Fruit fly (Drosophila melanogaster) whole organism, embryonic: Measurements from ENCODE around the gene sud1.

Experiments used
- CG10267 ChIP-seq: fragments of 200-800 bp; sonication (Bioruptor generic); optimal IDR thresholded peaks from 2 replicates; lab custom pipeline; 2018; ENCODE audit warnings: missing biosample characterization, mild to moderate bottlenecking, missing genetic modification characterization, moderate library complexity
- CG11093 ChIP-seq: fragments of 200-800 bp; sonication (Bioruptor generic); IDR thresholded peaks from 3 replicates; pipeline ENCODE4 v1.3.6; 2022; ENCODE audit warnings: missing biosample characterization, missing genetic modification characterization
- CG12104 ChIP-seq: fragments of 200-800 bp; sonication (Bioruptor generic); optimal IDR thresholded peaks from 3 replicates; lab custom pipeline; 2016; ENCODE audit warnings: missing biosample characterization, missing genetic modification characterization
- CG12659 ChIP-seq: fragments of 200-800 bp; sonication (Bioruptor generic); optimal IDR thresholded peaks from 3 replicates; lab custom pipeline; 2017; ENCODE audit warnings: mild to moderate bottlenecking, missing biosample characterization, missing genetic modification reagents, missing genetic modification characterization
- CG13424 ChIP-seq: fragments of 200-800 bp; sonication (Bioruptor generic); optimal IDR thresholded peaks from 2 replicates; lab custom pipeline; 2019; ENCODE audit warnings: missing biosample characterization, mild to moderate bottlenecking, missing genetic modification characterization, moderate library complexity
- CG13775 ChIP-seq: fragments of 200-800 bp; sonication (Bioruptor generic); optimal IDR thresholded peaks from 3 replicates; lab custom pipeline; 2017; ENCODE audit warnings: missing biosample characterization, mild to moderate bottlenecking, missing genetic modification characterization
- CG14710 ChIP-seq: fragments of 200-800 bp; sonication (Bioruptor generic); optimal IDR thresholded peaks from 3 replicates; lab custom pipeline; 2019; ENCODE audit warnings: missing biosample characterization, mild to moderate bottlenecking, missing genetic modification characterization, moderate library complexity
- CG15514 ChIP-seq: fragments of 200-800 bp; sonication (Bioruptor generic); optimal IDR thresholded peaks from 3 replicates; lab custom pipeline; 2017; ENCODE audit warnings: missing biosample characterization, missing genetic modification characterization, mild to moderate bottlenecking, moderate library complexity, missing genetic modification reagents
- CG1603 ChIP-seq: fragments of 200-800 bp; sonication (Bioruptor generic); optimal IDR thresholded peaks from 2 replicates; lab custom pipeline; 2019; ENCODE audit warnings: missing biosample characterization, mild to moderate bottlenecking, missing genetic modification characterization, moderate library complexity
- CG17829 ChIP-seq: fragments of 200-800 bp; optimal IDR thresholded peaks from 2 replicates; lab custom pipeline; 2019; ENCODE audit warnings: missing biosample characterization, mild to moderate bottlenecking, missing genetic modification characterization, moderate library complexity
- CG30020 ChIP-seq: fragments of 200-800 bp; optimal IDR thresholded peaks from 2 replicates; lab custom pipeline; 2019; ENCODE audit warnings: missing biosample characterization, mild to moderate bottlenecking, missing genetic modification characterization, moderate library complexity
- CG32767 ChIP-seq: fragments of 200-800 bp; sonication (Bioruptor generic); IDR thresholded peaks from 2 replicates; pipeline ENCODE4 v1.3.6; 2022; ENCODE audit warnings: missing biosample characterization, missing genetic modification characterization
- CG3281 ChIP-seq: fragments of 200-800 bp; sonication (Bioruptor generic); optimal IDR thresholded peaks from 3 replicates; lab custom pipeline; 2017; ENCODE audit warnings: missing biosample characterization, mild to moderate bottlenecking, missing genetic modification characterization
- CG4854 ChIP-seq: fragments of 200-800 bp; sonication (Bioruptor generic); optimal IDR thresholded peaks from 2 replicates; lab custom pipeline; 2016; ENCODE audit warnings: missing biosample characterization, missing genetic modification characterization, inconsistent platforms
- CG7839 ChIP-seq: fragments of 200-800 bp; sonication (Bioruptor generic); optimal IDR thresholded peaks from 3 replicates; lab custom pipeline; 2018; ENCODE audit warnings: missing biosample characterization, mild to moderate bottlenecking, missing genetic modification characterization, moderate library complexity
- CG9215 ChIP-seq: fragments of 200-800 bp; sonication (Bioruptor generic); IDR thresholded peaks from 2 replicates; pipeline ENCODE4 v1.3.6; 2022; ENCODE audit warnings: missing biosample characterization, missing genetic modification characterization
- CG9727 ChIP-seq: fragments of 200-800 bp; sonication (Bioruptor generic); optimal IDR thresholded peaks from 3 replicates; lab custom pipeline; 2017; ENCODE audit warnings: missing biosample characterization, mild to moderate bottlenecking, missing genetic modification characterization
- Dek ChIP-seq: fragments of 200-800 bp; sonication (Bioruptor generic); optimal IDR thresholded peaks from 3 replicates; lab custom pipeline; 2019; ENCODE audit warnings: missing biosample characterization, mild to moderate bottlenecking, missing genetic modification characterization, moderate library complexity
- Dp ChIP-seq: fragments of 200-800 bp; sonication (Bioruptor generic); optimal IDR thresholded peaks from 2 replicates; lab custom pipeline; 2018; ENCODE audit warnings: missing biosample characterization, mild to moderate bottlenecking, missing genetic modification characterization, moderate library complexity
- E2f2 ChIP-seq: fragments of 200-800 bp; sonication (Bioruptor generic); IDR thresholded peaks from 2 replicates; pipeline ENCODE4 v1.3.6; 2022; ENCODE audit warnings: missing biosample characterization, missing genetic modification characterization
- Elba2 ChIP-seq: fragments of 200-800 bp; sonication (Bioruptor generic); optimal IDR thresholded peaks from 3 replicates; lab custom pipeline; 2016; ENCODE audit warnings: missing biosample characterization, missing genetic modification characterization
- Ets65A ChIP-seq: fragments of 200-800 bp; sonication (Bioruptor generic); peaks from one replicate; lab custom pipeline; 2016; ENCODE audit warnings: missing biosample characterization, missing genetic modification characterization
- Ets97D ChIP-seq: fragments of 200-800 bp; sonication (Bioruptor generic); optimal IDR thresholded peaks from 3 replicates; lab custom pipeline; 2016; ENCODE audit warnings: missing biosample characterization, missing genetic modification characterization
- HHEX ChIP-seq: fragments of 200-800 bp; sonication (Bioruptor generic); optimal IDR thresholded peaks from 3 replicates; lab custom pipeline; 2017; ENCODE audit warnings: missing biosample characterization, mild to moderate bottlenecking, missing genetic modification characterization, missing genetic modification reagents
- HLHmδ ChIP-seq: fragments of 200-800 bp; sonication (Bioruptor generic); optimal IDR thresholded peaks from 2 replicates; lab custom pipeline; 2018; ENCODE audit warnings: missing biosample characterization, mild to moderate bottlenecking, missing genetic modification characterization, moderate library complexity
- Kr ChIP-seq: fragments of 200-800 bp; sonication (Bioruptor generic); optimal IDR thresholded peaks from 2 replicates; lab custom pipeline; 2017; ENCODE audit warnings: missing biosample characterization, mild to moderate bottlenecking, missing genetic modification characterization
- MBD-R2 ChIP-seq: fragments of 200-800 bp; sonication (Bioruptor generic); IDR thresholded peaks from 2 replicates; pipeline ENCODE4 v1.3.6; 2022; ENCODE audit warnings: missing biosample characterization, missing genetic modification characterization
- MESR4 ChIP-seq: fragments of 200-800 bp; sonication (Bioruptor generic); optimal IDR thresholded peaks from 2 replicates; lab custom pipeline; 2018; ENCODE audit warnings: missing biosample characterization, mild to moderate bottlenecking, missing genetic modification characterization, moderate library complexity
- Max ChIP-seq: fragments of 200-800 bp; sonication (Bioruptor generic); optimal IDR thresholded peaks from 2 replicates; lab custom pipeline; 2016; ENCODE audit warnings: missing biosample characterization, mild to moderate bottlenecking, missing genetic modification characterization
- Meics ChIP-seq: fragments of 200-800 bp; sonication (Bioruptor generic); optimal IDR thresholded peaks from 2 replicates; lab custom pipeline; 2017; ENCODE audit warnings: missing biosample characterization, mild to moderate bottlenecking, missing genetic modification characterization
- Nf-YB ChIP-seq: fragments of 200-800 bp; sonication (Bioruptor generic); optimal IDR thresholded peaks from 3 replicates; lab custom pipeline; 2019; ENCODE audit warnings: missing biosample characterization, mild to moderate bottlenecking, missing genetic modification characterization, moderate library complexity
- Scr ChIP-seq: fragments of 200-800 bp; sonication (Bioruptor generic); IDR thresholded peaks from 2 replicates; pipeline ENCODE4 v1.3.6; 2022; ENCODE audit warnings: missing biosample characterization, missing genetic modification characterization; ENCODE audit not compliant: partially characterized antibody
- Sin3A ChIP-seq: fragments of >200 bp; optimal IDR thresholded peaks from 2 replicates; lab custom pipeline; 2018
- Tbp ChIP-seq: fragments of >200 bp; optimal IDR thresholded peaks from 2 replicates; lab custom pipeline; 2018; ENCODE audit warnings: missing biosample characterization, missing genetic modification characterization
- caup ChIP-seq: fragments of 200-800 bp; sonication (Bioruptor generic); optimal IDR thresholded peaks from 3 replicates; lab custom pipeline; 2017; ENCODE audit warnings: missing biosample characterization, mild to moderate bottlenecking, missing genetic modification characterization, moderate library complexity; ENCODE audit not compliant: severe bottlenecking
- croc ChIP-seq: fragments of 200-800 bp; sonication (Bioruptor generic); conservative IDR thresholded peaks from 3 replicates; pipeline ENCODE4 v1.3.6; 2022; ENCODE audit warnings: missing biosample characterization, missing genetic modification characterization
- crp ChIP-seq, 2 experiments: fragments of 200-800 bp; sonication (Bioruptor generic); optimal IDR thresholded peaks; 2 replicates in 1 of 2; 3 replicates in 1 of 2; lab custom pipeline; 2017; ENCODE audit warnings: missing biosample characterization in 2 of 2, missing genetic modification characterization in 2 of 2, mild to moderate bottlenecking in 1 of 2, moderate library complexity in 1 of 2
- cwo ChIP-seq: fragments of 200-800 bp; sonication (Bioruptor generic); optimal IDR thresholded peaks from 3 replicates; lab custom pipeline; 2017; ENCODE audit warnings: missing biosample characterization, missing genetic modification characterization, mild to moderate bottlenecking, moderate library complexity, missing genetic modification reagents
- grn ChIP-seq: fragments of 200-800 bp; sonication (Bioruptor generic); optimal IDR thresholded peaks from 3 replicates; lab custom pipeline; 2017; ENCODE audit warnings: missing biosample characterization, missing genetic modification characterization
- hth ChIP-seq: fragments of >200 bp; optimal IDR thresholded peaks from 2 replicates; lab custom pipeline; 2017; ENCODE audit warnings: inconsistent platforms
- kah ChIP-seq: fragments of 200-800 bp; sonication (Bioruptor generic); optimal IDR thresholded peaks from 2 replicates; lab custom pipeline; 2018; ENCODE audit warnings: missing biosample characterization, mild to moderate bottlenecking, missing genetic modification characterization
- lbe ChIP-seq: fragments of 200-800 bp; sonication (Bioruptor generic); optimal IDR thresholded peaks from 2 replicates; lab custom pipeline; 2016; ENCODE audit warnings: missing biosample characterization, mild to moderate bottlenecking, missing genetic modification characterization
- nmo ChIP-seq: fragments of 200-800 bp; sonication (Bioruptor generic); optimal IDR thresholded peaks from 2 replicates; lab custom pipeline; 2018; ENCODE audit warnings: missing biosample characterization, mild to moderate bottlenecking, missing genetic modification characterization, moderate library complexity
- oc ChIP-seq: fragments of 200-800 bp; sonication (Bioruptor generic); optimal IDR thresholded peaks from 2 replicates; lab custom pipeline; 2018; ENCODE audit warnings: missing biosample characterization, mild to moderate bottlenecking, missing genetic modification characterization, moderate library complexity
- pho ChIP-seq: fragments of 200-800 bp; sonication (Bioruptor generic); optimal IDR thresholded peaks from 2 replicates; lab custom pipeline; 2016; ENCODE audit warnings: missing biosample characterization, missing genetic modification characterization
- phol ChIP-seq: fragments of 200-800 bp; sonication (Bioruptor generic); optimal IDR thresholded peaks from 3 replicates; lab custom pipeline; 2018; ENCODE audit warnings: missing biosample characterization, mild to moderate bottlenecking, missing genetic modification characterization, moderate library complexity
- scrt ChIP-seq: fragments of 200-800 bp; sonication (Bioruptor generic); optimal IDR thresholded peaks from 2 replicates; lab custom pipeline; 2018; ENCODE audit warnings: missing biosample characterization, mild to moderate bottlenecking, missing genetic modification characterization, moderate library complexity
- sisA ChIP-seq: fragments of 200-800 bp; sonication (Bioruptor generic); IDR thresholded peaks from 2 replicates; pipeline ENCODE4 v1.3.6; 2022; ENCODE audit warnings: missing biosample characterization, missing genetic modification characterization
- trem ChIP-seq: fragments of 200-800 bp; optimal IDR thresholded peaks from 3 replicates; lab custom pipeline; 2019; ENCODE audit warnings: missing biosample characterization, mild to moderate bottlenecking, missing genetic modification characterization, moderate library complexity

Gene sud1

dm6 chr3R:24876843-24877457 lies 40.7 kb downstream of the sud1 start, which contains the start of the genes CG11089 and CG31381 (continued):
- TF ChIP-seq Elba2 (GFP tag; lab: Kevin White, UChicago) (peak; percentile 13), MESR4 (GFP tag; lab: Kevin White, UChicago) (peak; percentile 22), CG13424 (tag; lab: Kevin White, UChicago) (peak; percentile 25), Ets65A (peak; percentile 14), Kr (GFP tag; lab: Kevin White, UChicago) (no peak), kah (GFP tag; lab: Kevin White, UChicago) (peak; percentile 99), CG11093 (no peak), CG30020 (peak; percentile 2), MBD-R2 (GFP tag; lab: Robert Waterston, UW) (0 out of 2 replicates have a peak, but pooled peaks have one; percentile 6), CG15514 (GFP tag; lab: Kevin White, UChicago) (peak; percentile 83), CG9727 (GFP tag; lab: Kevin White, UChicago) (peak; percentile 46), Meics (GFP tag; lab: Kevin White, UChicago) (peak; percentile 32), CG7839 (no peak), phol (tag; lab: Kevin White, UChicago) (peak; percentile 21), trem (tag; lab: Kevin White, UChicago) (peak; percentile 34), HLHmδ (GFP tag; lab: Kevin White, UChicago) (no peak), CG17829 (tag; lab: Kevin White, UChicago) (peak; percentile 39), CG32767 (GFP tag; lab: Robert Waterston, UW) (no peak), grn (GFP tag; lab: Kevin White, UChicago) (peak; percentile 11), Dp (peak; percentile 96), CG9215 (GFP tag; lab: Robert Waterston, UW) (no peak), caup (GFP tag; lab: Kevin White, UChicago) (peak; percentile 45), CG3281 (GFP tag; lab: Kevin White, UChicago) (peak; percentile 5), scrt (GFP tag; lab: Kevin White, UChicago) (peak; percentile 84), Sin3A (lab: Kevin White, UChicago) (peak; percentile 6), CG12104 (peak; percentile 38), CG1603 (no peak), croc (GFP tag; lab: Robert Waterston, UW) (0 out of 3 replicates have a peak, but pooled peaks have one; percentile 3), nmo (GFP tag; lab: Kevin White, UChicago) (peak; percentile 36), lbe (GFP tag; lab: Kevin White, UChicago) (peak; percentile 4), CG12659 (peak; percentile 44), hth (no peak), pho (GFP tag; lab: Kevin White, UChicago) (no peak), Scr (GFP tag; lab: Robert Waterston, UW) (0 out of 2 replicates have a peak, but pooled peaks have one; percentile 4), crp (GFP tag; optimal IDR thresholded peaks at IDR 0.05; lab: Kevin White, UChicago) (peak in 1 of 2 experiments; percentile 76), cwo (GFP tag; lab: Kevin White, UChicago) (peak; percentile 94), HHEX (no peak), Ets97D (GFP tag; lab: Kevin White, UChicago) (peak; percentile 44), oc (tag; lab: Kevin White, UChicago) (no peak), CG4854 (peak; percentile 97), Tbp (no peak), Nf-YB (GFP tag; lab: Kevin White, UChicago) (peak; percentile 7), CG14710 (tag; lab: Kevin White, UChicago) (peak; percentile 100), Dek (tag; lab: Kevin White, UChicago) (peak; percentile 32), E2f2 (peak; percentile 97), sisA (GFP tag; lab: Robert Waterston, UW) (no peak), CG10267 (tag; lab: Kevin White, UChicago) (peak; percentile 45), Max (GFP tag; lab: Kevin White, UChicago) (peak; percentile 66), CG13775 (peak; percentile 6)
